Fruit fly (Drosophila melanogaster) whole organism, adult: Measurements from ENCODE around the gene Phf5a.

Experiments
- CG11617 ChIP-seq: fragments of 200-800 bp; sonication (Bioruptor generic); optimal IDR thresholded peaks from 2 replicates; lab custom pipeline; 2017; ENCODE audit warnings: mild to moderate bottlenecking, missing biosample characterization, missing genetic modification reagents, missing genetic modification characterization
- CG12768 ChIP-seq: fragments of 200-800 bp; sonication (Bioruptor generic); optimal IDR thresholded peaks from 2 replicates; lab custom pipeline; 2017; ENCODE audit warnings: missing biosample characterization, missing genetic modification characterization, mild to moderate bottlenecking, moderate library complexity, missing genetic modification reagents
- CG14711 ChIP-seq: fragments of 200-800 bp; sonication (Bioruptor generic); optimal IDR thresholded peaks from 2 replicates; lab custom pipeline; 2018; ENCODE audit warnings: missing biosample characterization, mild to moderate bottlenecking, missing genetic modification characterization, moderate library complexity
- CG1620 ChIP-seq: fragments of 200-800 bp; sonication (Bioruptor generic); optimal IDR thresholded peaks from 2 replicates; lab custom pipeline; 2016; ENCODE audit warnings: missing biosample characterization, missing genetic modification characterization
- CG33017 ChIP-seq: fragments of 200-800 bp; sonication (Bioruptor generic); optimal IDR thresholded peaks from 2 replicates; lab custom pipeline; 2018; ENCODE audit warnings: missing biosample characterization, mild to moderate bottlenecking, missing genetic modification characterization, moderate library complexity
- CG5204 ChIP-seq: fragments of 200-800 bp; sonication (Bioruptor generic); optimal IDR thresholded peaks from 2 replicates; lab custom pipeline; 2016; ENCODE audit warnings: missing biosample characterization, missing genetic modification characterization
- CG7045 ChIP-seq: fragments of 200-800 bp; sonication (Bioruptor generic); optimal IDR thresholded peaks from 2 replicates; lab custom pipeline; 2017; ENCODE audit warnings: missing biosample characterization, mild to moderate bottlenecking, missing genetic modification characterization
- CG7101 ChIP-seq: fragments of 200-800 bp; sonication (Bioruptor generic); optimal IDR thresholded peaks from 2 replicates; lab custom pipeline; 2018; ENCODE audit warnings: missing biosample characterization, mild to moderate bottlenecking, missing genetic modification characterization, moderate library complexity
- Clk ChIP-seq: fragments of 200-800 bp; sonication (Bioruptor generic); optimal IDR thresholded peaks from 2 replicates; lab custom pipeline; 2017; ENCODE audit warnings: missing biosample characterization, missing genetic modification characterization
- Crg-1 ChIP-seq: fragments of 200-800 bp; sonication (Bioruptor generic); optimal IDR thresholded peaks from 2 replicates; lab custom pipeline; 2016; ENCODE audit warnings: missing biosample characterization, missing genetic modification characterization
- Hr96 ChIP-seq: fragments of 200-800 bp; sonication (Bioruptor generic); optimal IDR thresholded peaks from 2 replicates; lab custom pipeline; 2016; ENCODE audit warnings: missing biosample characterization, missing genetic modification characterization
- Mnt ChIP-seq: fragments of 200-800 bp; sonication (Bioruptor generic); optimal IDR thresholded peaks from 2 replicates; lab custom pipeline; 2016; ENCODE audit warnings: missing biosample characterization, mild to moderate bottlenecking, missing genetic modification characterization
- bab1 ChIP-seq: fragments of 200-800 bp; sonication (Bioruptor generic); optimal IDR thresholded peaks from 3 replicates; lab custom pipeline; 2019; ENCODE audit warnings: missing biosample characterization, mild to moderate bottlenecking, missing genetic modification characterization, moderate library complexity
- cic ChIP-seq: fragments of 200-800 bp; sonication (Bioruptor generic); optimal IDR thresholded peaks from 2 replicates; lab custom pipeline; 2017; ENCODE audit warnings: missing biosample characterization, mild to moderate bottlenecking, missing genetic modification characterization, moderate library complexity
- cnc ChIP-seq, 2 experiments: fragments of >200 bp; optimal IDR thresholded peaks; 2 replicates each; lab custom pipeline; 2017
- kay ChIP-seq: fragments of 200-800 bp; sonication (Bioruptor generic); peaks from one replicate; lab custom pipeline; 2016; ENCODE audit warnings: missing biosample characterization, missing genetic modification characterization, borderline replicate concordance
- ovo ChIP-seq: fragments of 200-800 bp; sonication (Bioruptor generic); optimal IDR thresholded peaks from 2 replicates; lab custom pipeline; 2016; ENCODE audit warnings: missing biosample characterization, missing genetic modification characterization
- pad ChIP-seq: fragments of 200-800 bp; sonication (Bioruptor generic); optimal IDR thresholded peaks from 3 replicates; lab custom pipeline; 2017; ENCODE audit warnings: missing biosample characterization, missing genetic modification characterization, mild to moderate bottlenecking, moderate library complexity, missing genetic modification reagents
- tj ChIP-seq: fragments of 200-800 bp; sonication (Bioruptor generic); optimal IDR thresholded peaks from 3 replicates; lab custom pipeline; 2017; ENCODE audit warnings: missing biosample characterization, mild to moderate bottlenecking, missing genetic modification characterization, moderate library complexity
- toe ChIP-seq: fragments of 200-800 bp; sonication (Bioruptor generic); optimal IDR thresholded peaks from 2 replicates; lab custom pipeline; 2016; ENCODE audit warnings: missing biosample characterization, missing genetic modification characterization

The Phf5a gene

DNA sequence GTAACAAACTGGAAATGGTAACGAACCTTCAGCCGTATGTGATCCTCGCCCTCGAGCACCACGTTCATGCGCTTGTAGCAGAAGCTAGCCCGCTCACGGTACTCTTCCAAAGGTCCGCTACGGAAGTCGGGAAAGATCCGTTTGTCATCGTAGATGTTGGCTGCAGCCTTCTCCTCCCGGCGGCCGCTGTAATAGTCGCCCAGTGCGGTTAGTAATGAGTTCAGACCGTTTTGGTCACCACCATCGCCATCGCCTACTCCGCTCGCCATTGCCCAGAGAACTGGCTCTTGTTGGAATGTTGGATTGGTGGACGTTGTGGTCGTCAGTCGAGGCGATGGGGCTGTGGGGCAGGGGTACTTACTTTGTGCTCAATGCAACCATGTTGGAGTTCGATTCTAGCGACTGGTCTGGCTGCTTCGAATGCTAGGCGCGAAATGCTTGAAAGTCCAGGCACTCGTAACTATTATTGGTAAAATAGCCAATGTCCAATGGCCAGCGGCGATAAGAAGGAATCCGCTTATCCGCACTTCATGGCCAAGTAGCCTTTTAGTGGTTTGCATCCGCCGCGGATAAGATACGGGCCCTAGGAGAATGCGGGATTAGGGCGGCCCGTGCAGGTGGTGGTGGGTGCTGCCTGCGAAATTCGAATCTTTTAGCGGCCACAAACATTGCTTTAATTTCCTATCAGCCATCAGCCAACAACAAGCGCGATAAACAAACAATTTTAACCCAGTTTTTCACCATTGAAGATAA, 42.9 kb downstream of the Phf5a start:
- no peak for TF ChIP-seq Crg-1
- no peak for TF ChIP-seq CG14711 (tag; lab: Kevin White, UChicago)
- TF ChIP-seq kay (GFP tag; lab: Kevin White, UChicago): no peak
- TF ChIP-seq CG1620 (GFP tag; lab: Kevin White, UChicago): no peak
- peak; percentile 56 for TF ChIP-seq Hr96 (GFP tag; lab: Kevin White, UChicago)
- TF ChIP-seq ovo (GFP tag; lab: Kevin White, UChicago): no peak
- TF ChIP-seq CG11617 (GFP tag; lab: Kevin White, UChicago): peak; percentile 14
- peak; percentile 43 for TF ChIP-seq Mnt (GFP tag; lab: Kevin White, UChicago)
- no peak for TF ChIP-seq tj (GFP tag; lab: Kevin White, UChicago)
- no peak for TF ChIP-seq toe (GFP tag; lab: Kevin White, UChicago)
- peak; percentile 30 for TF ChIP-seq CG7101
- no peak for TF ChIP-seq Clk (GFP tag; lab: Kevin White, UChicago)
- TF ChIP-seq CG33017: no peak
- TF ChIP-seq cic (GFP tag; lab: Kevin White, UChicago): peak; percentile 61
- no peak for TF ChIP-seq bab1 (GFP tag; lab: Kevin White, UChicago)
- no peak for TF ChIP-seq pad (GFP tag; lab: Kevin White, UChicago)
- peak; percentile 26 for TF ChIP-seq CG7045 (GFP tag; lab: Kevin White, UChicago)
- TF ChIP-seq CG12768: peak; percentile 90
- TF ChIP-seq CG5204: no peak
- no peak for TF ChIP-seq cnc (optimal IDR thresholded peaks at IDR 0.05; lab: Kevin White, UChicago)
